Worm (Caenorhabditis elegans): ENCODE results near the gene sdz-5.

DNA sequence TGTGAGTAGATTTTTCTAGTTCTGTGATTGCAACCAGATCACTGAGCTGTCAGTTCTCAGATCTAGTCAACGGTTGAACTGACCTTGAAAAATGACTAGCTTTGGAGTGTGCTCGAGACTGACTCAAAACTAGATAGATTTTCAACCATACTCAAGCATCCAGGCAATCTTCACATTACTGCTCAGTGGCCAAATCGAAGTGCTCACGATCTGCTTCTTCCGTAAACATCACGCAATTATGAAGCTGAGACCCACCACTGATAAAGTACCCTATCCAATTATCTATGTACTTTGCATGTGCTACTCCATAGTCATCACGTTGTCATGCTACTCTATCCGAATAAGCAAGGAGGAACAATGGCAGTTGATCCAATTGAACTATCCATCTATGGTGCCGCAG is 42.8 kb downstream of the sdz-5 start:
- TF ChIP-seq sea-2 (GFP tag; IDR thresholded peaks at IDR 0.05) (no peak), unc-62 (GFP tag; optimal IDR thresholded peaks at IDR 0.05) (no peak), nfya-1 (tag; optimal IDR thresholded peaks at IDR 0.05; ENCODE audit: borderline replicate concordance, insufficient read depth) (no peak), snpc-3.4 (tag; optimal IDR thresholded peaks at IDR 0.05) (no peak), T26A5.8 (tag; optimal IDR thresholded peaks at IDR 0.05) (no peak), lin-35 (GFP tag; optimal IDR thresholded peaks at IDR 0.05) (no peak), him-1 (tag; optimal IDR thresholded peaks at IDR 0.05) (no peak), snpc-4 (GFP tag; optimal IDR thresholded peaks at IDR 0.05) (no peak), snpc-4 (tag; optimal IDR thresholded peaks at IDR 0.05) (no peak), ccch-3 (GFP tag; optimal IDR thresholded peaks at IDR 0.05) (no peak), unc-130 (GFP tag; optimal IDR thresholded peaks at IDR 0.05) (no peak), tbx-9 (tag; optimal IDR thresholded peaks at IDR 0.05; ENCODE audit: borderline replicate concordance) (no peak), let-607 (tag; optimal IDR thresholded peaks at IDR 0.05) (no peak), bed-2 (GFP tag; IDR thresholded peaks at IDR 0.05) (no peak)
